Fruit fly (Drosophila melanogaster): Measurements from ENCODE around the gene Atac3.

Atac3 gene

dm6 chr3L:347641-348405 is 20.0 kb upstream of the Atac3 start (continued):
- peak; percentile 75 for TF ChIP-seq CG5245 (GFP tag; optimal IDR thresholded peaks at IDR 0.05)
- peak; percentile 59; the same call in 1 of the 3 replicates for TF ChIP-seq ase (GFP tag; IDR thresholded peaks at IDR 0.05)
- TF ChIP-seq CG4360 (GFP tag; IDR thresholded peaks at IDR 0.05) = no peak
- peak; percentile 27 for TF ChIP-seq CG31388 (GFP tag; optimal IDR thresholded peaks at IDR 0.05)
- TF ChIP-seq CG4404 (GFP tag; IDR thresholded peaks at IDR 0.05) = no peak
- no peak for TF ChIP-seq klu (GFP tag; IDR thresholded peaks at IDR 0.05)
- no peak for TF ChIP-seq Oaz (GFP tag; IDR thresholded peaks at IDR 0.05)
- TF ChIP-seq Nf-YB (GFP tag; optimal IDR thresholded peaks at IDR 0.05) = peak; percentile 68
- TF ChIP-seq ash1 (GFP tag; optimal IDR thresholded peaks at IDR 0.05) = no peak
- TF ChIP-seq Meics (GFP tag; optimal IDR thresholded peaks at IDR 0.05) = peak; percentile 13
- TF ChIP-seq H2.0 (GFP tag; IDR thresholded peaks at IDR 0.05) = peak; percentile 48; the same call in 1 of the 2 replicates
- TF ChIP-seq Doc2 (GFP tag; IDR thresholded peaks at IDR 0.05) = no peak
- peak; percentile 12 for TF ChIP-seq odd (GFP tag; optimal IDR thresholded peaks at IDR 0.05)
- TF ChIP-seq Usf (GFP tag; optimal IDR thresholded peaks at IDR 0.05) = no peak
- TF ChIP-seq wdn (GFP tag; IDR thresholded peaks at IDR 0.05) = no peak
- peak; percentile 67 for TF ChIP-seq Abd-B (GFP tag; optimal IDR thresholded peaks at IDR 0.05)
- TF ChIP-seq eve (GFP tag; optimal IDR thresholded peaks at IDR 0.05) = no peak
- TF ChIP-seq CG17385 (GFP tag; optimal IDR thresholded peaks at IDR 0.05) = peak; percentile 88
- TF ChIP-seq Drgx (GFP tag; IDR thresholded peaks at IDR 0.05) = peak; percentile 87
- TF ChIP-seq CG15479 (GFP tag; optimal IDR thresholded peaks at IDR 0.05) = peak; percentile 81
- TF ChIP-seq Opbp (GFP tag; IDR thresholded peaks at IDR 0.05; ENCODE audit: partially characterized antibody) = no peak
- TF ChIP-seq lilli (GFP tag; optimal IDR thresholded peaks at IDR 0.05) = peak; percentile 61
- TF ChIP-seq sim (GFP tag; IDR thresholded peaks at IDR 0.05) = 0 out of 2 replicates have a peak, but pooled peaks have one; percentile 53
- peak; percentile 79 for TF ChIP-seq phol (tag; optimal IDR thresholded peaks at IDR 0.05)
- no peak for TF ChIP-seq CG7271 (tag; optimal IDR thresholded peaks at IDR 0.05)
- TF ChIP-seq Aef1 (GFP tag; IDR thresholded peaks at IDR 0.05) = peak; percentile 34; the same call in 1 of the 3 replicates
- TF ChIP-seq gem (tag; optimal IDR thresholded peaks at IDR 0.05) = peak; percentile 85
- no peak for TF ChIP-seq vnd (GFP tag; IDR thresholded peaks at IDR 0.05; ENCODE audit: partially characterized antibody)
- no peak for TF ChIP-seq Dref (GFP tag; IDR thresholded peaks at IDR 0.05)
- TF ChIP-seq Myb (GFP tag; optimal IDR thresholded peaks at IDR 0.05) = peak; percentile 18
- peak; percentile 61 for TF ChIP-seq nom (GFP tag; optimal IDR thresholded peaks at IDR 0.05)
- peak; percentile 44; the same call in 1 of the 3 replicates for TF ChIP-seq CG2889 (GFP tag; IDR thresholded peaks at IDR 0.05)
- TF ChIP-seq ham (GFP tag; IDR thresholded peaks at IDR 0.05) = no peak
- TF ChIP-seq Max (GFP tag; optimal IDR thresholded peaks at IDR 0.05) = peak; percentile 43
- TF ChIP-seq CG10565 (GFP tag; optimal IDR thresholded peaks at IDR 0.05) = no peak
- TF ChIP-seq twi (tag; optimal IDR thresholded peaks at IDR 0.05) = peak; percentile 29
- TF ChIP-seq ewg (GFP tag; optimal IDR thresholded peaks at IDR 0.05) = peak; percentile 57
- no peak for TF ChIP-seq CG8478 (optimal IDR thresholded peaks at IDR 0.05)
- no peak for TF ChIP-seq usp (GFP tag; optimal IDR thresholded peaks at IDR 0.05)
- TF ChIP-seq HLH4C (GFP tag; IDR thresholded peaks at IDR 0.05; ENCODE audit: partially characterized antibody) = no peak
- TF ChIP-seq unc-4 (GFP tag; IDR thresholded peaks at IDR 0.05; ENCODE audit: partially characterized antibody) = no peak
- no peak for TF ChIP-seq yki (optimal IDR thresholded peaks at IDR 0.05)
- peak; percentile 44 for TF ChIP-seq Mes4 (GFP tag; optimal IDR thresholded peaks at IDR 0.05)
- peak; percentile 67 for TF ChIP-seq CG16815 (GFP tag; optimal IDR thresholded peaks at IDR 0.05)
- peak; percentile 33; the same call in 1 of the 3 replicates for TF ChIP-seq CG11695 (GFP tag; IDR thresholded peaks at IDR 0.05)
- 0 out of 2 replicates have a peak, but pooled peaks have one; percentile 4 for TF ChIP-seq al (GFP tag; IDR thresholded peaks at IDR 0.05)
- TF ChIP-seq Mad (GFP tag; optimal IDR thresholded peaks at IDR 0.05) = peak; percentile 71
- no peak for TF ChIP-seq sc (optimal IDR thresholded peaks at IDR 0.05)
- peak; percentile 78 for TF ChIP-seq sc (GFP tag; optimal IDR thresholded peaks at IDR 0.05)
- no peak for TF ChIP-seq knrl (GFP tag; IDR thresholded peaks at IDR 0.05; ENCODE audit: partially characterized antibody)
